Worm (Caenorhabditis elegans) whole organism, mixed stage, embryonic: Measurements from ENCODE around the gene C16C10.1.

Source experiments
- ceh-83 ChIP-seq: fragments of 200-800 bp; sonication (Bioruptor generic); optimal IDR thresholded peaks from 2 replicates; lab custom pipeline; 2018; ENCODE audit warnings: mild to moderate bottlenecking, missing genetic modification characterization, missing compliant biosample characterization
- ces-1 ChIP-seq: fragments of 150-350 bp; optimal IDR thresholded peaks from 2 replicates; lab custom pipeline; 2014; ENCODE audit warnings: missing biosample characterization, missing genetic modification reagents, missing genetic modification characterization
- ham-2 ChIP-seq: fragments of 200-800 bp; sonication (Bioruptor generic); optimal IDR thresholded peaks from 2 replicates; lab custom pipeline; 2018; ENCODE audit warnings: mild to moderate bottlenecking, missing genetic modification characterization, missing compliant biosample characterization
- lin-32 ChIP-seq: fragments of 200-800 bp; sonication (Bioruptor generic); optimal IDR thresholded peaks from 2 replicates; lab custom pipeline; 2018; ENCODE audit warnings: mild to moderate bottlenecking, missing genetic modification characterization, missing compliant biosample characterization
- lsy-2 ChIP-seq: fragments of 150-350 bp; optimal IDR thresholded peaks from 2 replicates; lab custom pipeline; 2014; ENCODE audit warnings: missing biosample characterization, missing genetic modification characterization
- mab-5 ChIP-seq: fragments of 150-350 bp; optimal IDR thresholded peaks from 2 replicates; lab custom pipeline; 2014; ENCODE audit warnings: missing biosample characterization, missing genetic modification characterization
- mep-1 ChIP-seq: fragments of 150-350 bp; optimal IDR thresholded peaks from 2 replicates; lab custom pipeline; 2017; ENCODE audit warnings: missing biosample characterization, missing genetic modification reagents, missing genetic modification characterization, inconsistent platforms
- nhr-237 ChIP-seq: fragments of 150-350 bp; optimal IDR thresholded peaks from 2 replicates; lab custom pipeline; 2014; ENCODE audit warnings: missing biosample characterization, missing genetic modification characterization
- nhr-28 ChIP-seq: fragments of 150-350 bp; optimal IDR thresholded peaks from 2 replicates; lab custom pipeline; 2014; ENCODE audit warnings: missing biosample characterization, missing genetic modification characterization
- snpc-4 ChIP-seq: fragments of 150-350 bp; optimal IDR thresholded peaks from 2 replicates; lab custom pipeline; 2014; ENCODE audit warnings: missing biosample characterization, missing genetic modification characterization
- sptf-1 ChIP-seq: sonication (generic microtip); optimal IDR thresholded peaks from 2 replicates; lab custom pipeline; 2017; ENCODE audit warnings: mild to moderate bottlenecking, missing genetic modification characterization, moderate library complexity, missing compliant biosample characterization
- unc-39 ChIP-seq: fragments of 150-350 bp; optimal IDR thresholded peaks from 2 replicates; lab custom pipeline; 2014; ENCODE audit warnings: missing biosample characterization, missing genetic modification characterization
- unc-62 ChIP-seq: fragments of 150-350 bp; optimal IDR thresholded peaks from 2 replicates; lab custom pipeline; 2014; ENCODE audit warnings: missing biosample characterization, missing genetic modification reagents, missing genetic modification characterization

DNA sequence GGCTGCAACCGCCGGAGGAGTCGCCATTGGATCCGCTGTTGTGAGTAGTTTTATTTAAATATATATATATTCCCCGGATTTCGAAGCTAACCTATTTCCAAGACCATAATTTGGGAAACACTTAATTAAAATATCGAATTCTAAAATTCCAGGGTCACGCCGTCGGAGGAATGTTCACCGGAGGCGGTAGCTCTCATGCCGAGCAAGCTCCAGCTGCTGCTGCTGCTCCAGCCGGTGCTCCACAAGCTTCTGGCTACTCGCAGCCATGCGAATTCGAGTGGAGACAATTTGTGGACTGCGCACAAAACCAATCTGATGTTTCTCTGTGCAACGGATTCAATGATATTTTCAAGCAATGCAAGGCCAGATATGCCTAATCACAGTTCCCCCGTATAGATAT, 28.9 kb downstream of the C16C10.1 start:
- TF ChIP-seq ceh-83 (no peak), lin-32 (GFP tag; lab: Kevin White, UChicago) (no peak), nhr-237 (tag; lab: Kevin White, UChicago) (no peak), ham-2 (GFP tag; lab: Kevin White, UChicago) (no peak), snpc-4 (tag; lab: Kevin White, UChicago) (no peak), lsy-2 (tag; lab: Kevin White, UChicago) (no peak), unc-39 (tag; lab: Kevin White, UChicago) (no peak), sptf-1 (tag; lab: Kevin White, UChicago) (no peak), ces-1 (GFP tag; lab: Kevin White, UChicago) (no peak), mab-5 (tag; lab: Kevin White, UChicago) (no peak), nhr-28 (tag; lab: Kevin White, UChicago) (no peak), mep-1 (tag; lab: Kevin White, UChicago) (no peak), unc-62 (GFP tag; lab: Kevin White, UChicago) (no peak)
